Fruit fly (Drosophila melanogaster): ENCODE results near the gene PolA2.

PolA2 gene

dm6 chr3R:27208724-27209343 is 30.1 kb upstream of the PolA2 start (continued):
- TF ChIP-seq HLH4C (GFP tag; IDR thresholded peaks at IDR 0.05; ENCODE audit: partially characterized antibody) (no peak), Doc3 (GFP tag; IDR thresholded peaks at IDR 0.05; ENCODE audit: partially characterized antibody) (no peak), CG7963 (GFP tag; IDR thresholded peaks at IDR 0.05; ENCODE audit: partially characterized antibody) (no peak), dimm (GFP tag; IDR thresholded peaks at IDR 0.05) (no peak), CG16813 (GFP tag; IDR thresholded peaks at IDR 0.05; ENCODE audit: partially characterized antibody) (no peak), CG10209 (GFP tag; optimal IDR thresholded peaks at IDR 0.05) (peak; percentile 57), shn (GFP tag; optimal IDR thresholded peaks at IDR 0.05) (no peak), Nf-YC (tag; optimal IDR thresholded peaks at IDR 0.05) (no peak), br (optimal IDR thresholded peaks at IDR 0.05) (no peak), oc (tag; optimal IDR thresholded peaks at IDR 0.05) (no peak), CG4424 (GFP tag; optimal IDR thresholded peaks at IDR 0.05) (no peak), gcm (GFP tag; optimal IDR thresholded peaks at IDR 0.05) (no peak), MESR4 (GFP tag; optimal IDR thresholded peaks at IDR 0.05) (no peak), Dip2 (GFP tag; IDR thresholded peaks at IDR 0.05) (no peak), slbo (GFP tag; IDR thresholded peaks at IDR 0.05) (no peak), ash1 (GFP tag; optimal IDR thresholded peaks at IDR 0.05) (no peak), emc (GFP tag; optimal IDR thresholded peaks at IDR 0.05) (no peak), luna (GFP tag; optimal IDR thresholded peaks at IDR 0.05) (no peak), tgo (GFP tag; IDR thresholded peaks at IDR 0.05) (no peak; the same call in 2 of the 3 replicates), sima (GFP tag; optimal IDR thresholded peaks at IDR 0.05) (no peak), CG15269 (tag; optimal IDR thresholded peaks at IDR 0.05) (peak; percentile 7), Oaz (GFP tag; IDR thresholded peaks at IDR 0.05) (no peak), fu2 (GFP tag; optimal IDR thresholded peaks at IDR 0.05) (no peak), CkIIα-i1 (GFP tag; IDR thresholded peaks at IDR 0.05) (no peak), B-H1 (GFP tag; IDR thresholded peaks at IDR 0.05) (peak; percentile 33; the same call in 1 of the 3 replicates), CG1529 (GFP tag; optimal IDR thresholded peaks at IDR 0.05) (peak; percentile 5), cwo (GFP tag; optimal IDR thresholded peaks at IDR 0.05) (no peak), Hr78 (GFP tag; optimal IDR thresholded peaks at IDR 0.05) (no peak), Dek (tag; optimal IDR thresholded peaks at IDR 0.05) (no peak), PHDP (tag; optimal IDR thresholded peaks at IDR 0.05) (peak; percentile 18), CG11504 (tag; optimal IDR thresholded peaks at IDR 0.05) (peak; percentile 24), HmgZ (tag; optimal IDR thresholded peaks at IDR 0.05) (peak; percentile 9), CG8388 (GFP tag; optimal IDR thresholded peaks at IDR 0.05) (no peak), Hmx (GFP tag; optimal IDR thresholded peaks at IDR 0.05) (no peak), row (GFP tag; IDR thresholded peaks at IDR 0.05) (no peak), btn (GFP tag; optimal IDR thresholded peaks at IDR 0.05) (peak; percentile 36), disco-r (GFP tag; optimal IDR thresholded peaks at IDR 0.05) (no peak), dati (GFP tag; IDR thresholded peaks at IDR 0.05) (no peak), sim (GFP tag; IDR thresholded peaks at IDR 0.05) (peak; percentile 63; the same call in 1 of the 2 replicates), CG12071 (GFP tag; optimal IDR thresholded peaks at IDR 0.05) (peak; percentile 64), tup (GFP tag; optimal IDR thresholded peaks at IDR 0.05) (peak; percentile 38), danr (GFP tag; IDR thresholded peaks at IDR 0.05) (no peak), Aef1 (GFP tag; IDR thresholded peaks at IDR 0.05) (no peak), E2f1 (GFP tag; IDR thresholded peaks at IDR 0.05) (no peak), tap (tag; optimal IDR thresholded peaks at IDR 0.05) (peak; percentile 30), CG15073 (GFP tag; optimal IDR thresholded peaks at IDR 0.05) (no peak), Poxn (GFP tag; IDR thresholded peaks at IDR 0.05) (no peak), CG16863 (GFP tag; optimal IDR thresholded peaks at IDR 0.05) (peak; percentile 43), CG3847 (GFP tag; IDR thresholded peaks at IDR 0.05) (peak; percentile 36), odd (GFP tag; optimal IDR thresholded peaks at IDR 0.05) (peak; percentile 57), CG8281 (tag; optimal IDR thresholded peaks at IDR 0.05) (peak; percentile 22)

All from whole organism, embryonic.